Worm (Caenorhabditis elegans) whole organism, early embryonic: ENCODE measurements around the gene F41G4.7.

ENCODE experiments used
- B0310.2 ChIP-seq: sonication (generic microtip); optimal IDR thresholded peaks from 2 replicates; lab custom pipeline; 2016; ENCODE audit warnings: mild to moderate bottlenecking, missing genetic modification characterization, missing compliant biosample characterization
- F13C5.2 ChIP-seq: sonication (generic microtip); optimal IDR thresholded peaks from 2 replicates; lab custom pipeline; 2017; ENCODE audit warnings: mild to moderate bottlenecking, missing genetic modification characterization, inconsistent platforms, missing compliant biosample characterization
- aly-1 ChIP-seq: sonication (generic microtip); optimal IDR thresholded peaks from 2 replicates; lab custom pipeline; 2016; ENCODE audit warnings: missing genetic modification characterization, missing compliant biosample characterization
- ama-1 ChIP-seq: fragments of 150-350 bp; optimal IDR thresholded peaks from 2 replicates; lab custom pipeline; 2014
- ceh-13 ChIP-seq: fragments of 200-800 bp; sonication (Bioruptor generic); optimal IDR thresholded peaks from 2 replicates; lab custom pipeline; 2018; ENCODE audit warnings: mild to moderate bottlenecking, missing genetic modification characterization, missing compliant biosample characterization
- ceh-36 ChIP-seq: sonication (generic microtip); optimal IDR thresholded peaks from 2 replicates; lab custom pipeline; 2016; ENCODE audit warnings: missing genetic modification characterization, inconsistent platforms, missing compliant biosample characterization
- ets-7 ChIP-seq: sonication (generic microtip); optimal IDR thresholded peaks from 2 replicates; lab custom pipeline; 2016; ENCODE audit warnings: missing genotype, missing genetic modification characterization, missing compliant biosample characterization
- flt-1 ChIP-seq: fragments of 200-800 bp; sonication (Bioruptor generic); IDR thresholded peaks from 2 replicates; pipeline ENCODE4 v1.3.6; 2022; ENCODE audit warnings: missing genetic modification characterization, missing compliant biosample characterization
- hmbx-1 ChIP-seq: sonication (generic microtip); optimal IDR thresholded peaks from 2 replicates; lab custom pipeline; 2016; ENCODE audit warnings: mild to moderate bottlenecking, missing genetic modification characterization, missing compliant biosample characterization
- hmg-4 ChIP-seq: fragments of 200-800 bp; sonication (Bioruptor generic); optimal IDR thresholded peaks from 2 replicates; lab custom pipeline; 2018; ENCODE audit warnings: mild to moderate bottlenecking, missing genetic modification characterization, missing compliant biosample characterization
- hnd-1 ChIP-seq: sonication (generic microtip); optimal IDR thresholded peaks from 2 replicates; lab custom pipeline; 2016; ENCODE audit warnings: missing genetic modification characterization, missing compliant biosample characterization
- pes-1 ChIP-seq: fragments of 200-800 bp; sonication (Bioruptor generic); IDR thresholded peaks from 2 replicates; pipeline ENCODE4 v1.3.6; 2022; ENCODE audit warnings: missing genetic modification reagents, missing genetic modification characterization, missing compliant biosample characterization
- scrt-1 ChIP-seq: fragments of 200-800 bp; sonication (Bioruptor generic); IDR thresholded peaks from 2 replicates; pipeline ENCODE4 v1.3.6; 2022; ENCODE audit warnings: missing genetic modification characterization, missing compliant biosample characterization
- sea-1 ChIP-seq: fragments of 200-800 bp; sonication (Bioruptor generic); conservative IDR thresholded peaks from 2 replicates; pipeline ENCODE4 v1.3.6; 2022; ENCODE audit warnings: missing genetic modification characterization, missing compliant biosample characterization
- tbx-11 ChIP-seq: fragments of 200-800 bp; sonication (Bioruptor generic); IDR thresholded peaks from 2 replicates; pipeline ENCODE4 v1.3.6; 2022; ENCODE audit warnings: missing genetic modification characterization, missing compliant biosample characterization
- tbx-37 ChIP-seq: fragments of 200-800 bp; sonication (Bioruptor generic); conservative IDR thresholded peaks from 2 replicates; pipeline ENCODE4 v1.3.6; 2022; ENCODE audit warnings: missing genetic modification reagents, missing genetic modification characterization, missing compliant biosample characterization
- tra-4 ChIP-seq: sonication (generic microtip); optimal IDR thresholded peaks from 2 replicates; lab custom pipeline; 2017; ENCODE audit warnings: missing genetic modification characterization, missing compliant biosample characterization

F41G4.7 gene

ce11 chrX:16825358-16825757, 10.8 kb downstream of the F41G4.7 start, which contains the start of gene sto-5:
Gene sto-5, minus strand, starts transcription at chrX:16825458.
- TF ChIP-seq aly-1 (tag; lab: Kevin White, UChicago): no peak
- TF ChIP-seq pes-1 (GFP tag; lab: Robert Waterston, UW): no peak
- no peak for TF ChIP-seq F13C5.2 (tag; lab: Kevin White, UChicago)
- no peak for TF ChIP-seq tra-4 (tag; lab: Kevin White, UChicago)
- TF ChIP-seq ceh-13: no peak
- TF ChIP-seq flt-1 (GFP tag; lab: Robert Waterston, UW): no peak
- no peak for TF ChIP-seq ama-1 (lab: Kevin White, UChicago)
- TF ChIP-seq ceh-36 (tag; lab: Kevin White, UChicago): no peak
- TF ChIP-seq hmbx-1: no peak

- TF ChIP-seq ama-1 (lab: Kevin White, UChicago) (no peak), F13C5.2 (tag; lab: Kevin White, UChicago) (no peak), ceh-36 (tag; lab: Kevin White, UChicago) (no peak), pes-1 (GFP tag; lab: Robert Waterston, UW) (no peak), tra-4 (tag; lab: Kevin White, UChicago) (no peak), ceh-13 (no peak), aly-1 (tag; lab: Kevin White, UChicago) (no peak), sea-1 (GFP tag; lab: Robert Waterston, UW) (no peak), flt-1 (GFP tag; lab: Robert Waterston, UW) (no peak), hmg-4 (no peak), tbx-11 (GFP tag; lab: Robert Waterston, UW) (no peak), hmbx-1 (no peak), B0310.2 (tag; lab: Kevin White, UChicago) (no peak), hnd-1 (tag; lab: Kevin White, UChicago) (no peak), tbx-37 (GFP tag; lab: Robert Waterston, UW) (no peak), ets-7 (tag; lab: Kevin White, UChicago) (no peak), scrt-1 (GFP tag; lab: Robert Waterston, UW) (no peak)
Observed at ce11 chrX:16821533-16821932, 14.7 kb downstream of the F41G4.7 start.

ce11 chrX:16818271-16818670, 17.9 kb downstream of the F41G4.7 start:
- TF ChIP-seq aly-1 (tag; lab: Kevin White, UChicago) (no peak), pes-1 (GFP tag; lab: Robert Waterston, UW) (no peak), ceh-36 (tag; lab: Kevin White, UChicago) (no peak), B0310.2 (tag; lab: Kevin White, UChicago) (no peak), scrt-1 (GFP tag; lab: Robert Waterston, UW) (no peak), sea-1 (GFP tag; lab: Robert Waterston, UW) (no peak), ceh-13 (no peak), ama-1 (lab: Kevin White, UChicago) (no peak), hmg-4 (no peak), flt-1 (GFP tag; lab: Robert Waterston, UW) (no peak), hmbx-1 (no peak), F13C5.2 (tag; lab: Kevin White, UChicago) (no peak), ets-7 (tag; lab: Kevin White, UChicago) (no peak), tbx-11 (GFP tag; lab: Robert Waterston, UW) (no peak), tra-4 (tag; lab: Kevin White, UChicago) (no peak), tbx-37 (GFP tag; lab: Robert Waterston, UW) (no peak)

- TF ChIP-seq ceh-36 (tag; lab: Kevin White, UChicago) (no peak), flt-1 (GFP tag; lab: Robert Waterston, UW) (no peak), hnd-1 (tag; lab: Kevin White, UChicago) (no peak)
Observed at ce11 chrX:16816854-16817253, 19.4 kb downstream of the F41G4.7 start.

- TF ChIP-seq F13C5.2 (tag; lab: Kevin White, UChicago): no peak
- no peak for TF ChIP-seq tra-4 (tag; lab: Kevin White, UChicago)
- TF ChIP-seq flt-1 (GFP tag; lab: Robert Waterston, UW): no peak
- peak; percentile 44 for TF ChIP-seq hmg-4
- TF ChIP-seq ceh-13: no peak
- TF ChIP-seq tbx-11 (GFP tag; lab: Robert Waterston, UW): no peak
Observed at ce11 chrX:16815508-16815907, 20.7 kb downstream of the F41G4.7 start.

- no peak for TF ChIP-seq tbx-11 (GFP tag; lab: Robert Waterston, UW)
- TF ChIP-seq sea-1 (GFP tag; lab: Robert Waterston, UW): no peak
- no peak for TF ChIP-seq ceh-13
- TF ChIP-seq ceh-36 (tag; lab: Kevin White, UChicago): no peak
- no peak for TF ChIP-seq tbx-37 (GFP tag; lab: Robert Waterston, UW)
- TF ChIP-seq B0310.2 (tag; lab: Kevin White, UChicago): no peak
- no peak for TF ChIP-seq F13C5.2 (tag; lab: Kevin White, UChicago)
- TF ChIP-seq hmg-4: no peak
- TF ChIP-seq tra-4 (tag; lab: Kevin White, UChicago): no peak
- no peak for TF ChIP-seq flt-1 (GFP tag; lab: Robert Waterston, UW)
- no peak for TF ChIP-seq ama-1 (lab: Kevin White, UChicago)
- TF ChIP-seq ets-7 (tag; lab: Kevin White, UChicago): no peak
- no peak for TF ChIP-seq hmbx-1
- no peak for TF ChIP-seq pes-1 (GFP tag; lab: Robert Waterston, UW)
- no peak for TF ChIP-seq scrt-1 (GFP tag; lab: Robert Waterston, UW)
- no peak for TF ChIP-seq aly-1 (tag; lab: Kevin White, UChicago)
- TF ChIP-seq hnd-1 (tag; lab: Kevin White, UChicago): no peak
Observed at ce11 chrX:16814913-16815312, 21.3 kb downstream of the F41G4.7 start.

ce11 chrX:16813606-16814330, 22.4 kb downstream of the F41G4.7 start, which contains the start of gene cas-1:
Gene cas-1, minus strand, starts transcription at chrX:16813656.
- no peak for TF ChIP-seq ceh-13
- peak; percentile 88 for TF ChIP-seq ets-7 (tag; lab: Kevin White, UChicago)
- TF ChIP-seq tbx-37 (GFP tag; lab: Robert Waterston, UW): 0 out of 2 replicates have a peak, but pooled peaks have one; percentile 9
